Worm (Caenorhabditis elegans): ENCODE results near the gene abu-7.

abu-7 gene

DNA sequence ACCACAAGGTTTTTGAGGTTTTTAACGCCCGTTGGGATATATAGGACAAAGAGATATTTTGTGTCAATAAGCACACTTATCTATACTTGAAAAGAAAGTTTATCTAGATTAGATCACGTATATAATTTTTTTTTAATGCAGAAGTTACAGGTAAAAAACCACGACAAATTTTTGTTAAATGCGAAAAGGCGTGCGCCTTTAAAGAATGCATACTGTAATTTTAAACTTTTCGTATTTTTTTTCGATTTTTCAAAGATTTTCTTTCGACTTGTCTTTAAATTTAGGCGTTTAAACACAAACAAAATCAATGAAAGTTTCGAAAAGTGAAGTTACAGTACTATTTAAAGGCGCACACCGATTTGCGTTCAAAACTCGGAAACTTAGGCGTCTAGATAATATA is 39.1 kb upstream of the abu-7 start:
- TF ChIP-seq chd-7 (tag; optimal IDR thresholded peaks at IDR 0.05) (no peak), madf-6 (GFP tag; IDR thresholded peaks at IDR 0.05) (peak; percentile 54; the same call in 1 of the 2 replicates), ztf-22 (GFP tag; optimal IDR thresholded peaks at IDR 0.05) (no peak), nfyb-1 (GFP tag; IDR thresholded peaks at IDR 0.05) (no peak), F23B12.7 (tag; optimal IDR thresholded peaks at IDR 0.05; ENCODE audit: insufficient read depth) (no peak), lsl-1 (GFP tag; optimal IDR thresholded peaks at IDR 0.05) (peak; percentile 63), ets-4 (GFP tag; optimal IDR thresholded peaks at IDR 0.05) (no peak), F52B5.7 (tag; optimal IDR thresholded peaks at IDR 0.05) (no peak), mxl-1 (tag; optimal IDR thresholded peaks at IDR 0.05) (no peak), Y95B8A.8 (GFP tag; IDR thresholded peaks at IDR 0.05) (no peak), hlh-26 (GFP tag; conservative IDR thresholded peaks at IDR 0.05) (no peak), madf-3 (GFP tag; IDR thresholded peaks at IDR 0.05) (no peak), Y53G8AR.9 (GFP tag; conservative IDR thresholded peaks at IDR 0.05) (no peak), F57A8.1 (GFP tag; optimal IDR thresholded peaks at IDR 0.05) (no peak), fkh-3 (tag; optimal IDR thresholded peaks at IDR 0.05) (no peak), xnd-1 (tag; optimal IDR thresholded peaks at IDR 0.05) (peak; percentile 45), lsy-27 (tag; optimal IDR thresholded peaks at IDR 0.05; ENCODE audit: borderline replicate concordance, insufficient read depth) (no peak)

DNA sequence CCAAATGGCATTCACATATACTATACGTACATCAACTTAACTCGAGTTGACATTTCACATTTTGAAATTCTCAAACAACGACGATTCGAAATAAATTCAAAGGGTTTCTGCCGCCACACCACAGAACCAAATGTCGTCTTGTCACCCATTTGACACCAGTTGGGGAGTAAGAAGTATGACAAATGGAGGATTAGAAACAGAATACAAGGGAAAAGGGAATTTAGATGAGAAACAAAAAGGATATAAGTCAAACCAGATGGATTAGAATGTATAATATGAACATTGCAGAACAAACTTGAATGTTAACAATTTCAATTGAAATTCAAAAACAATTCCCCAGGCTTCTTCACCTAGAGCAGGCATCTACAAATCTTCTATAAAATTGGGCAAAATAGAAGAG is 37.1 kb upstream of the abu-7 start:
- TF ChIP-seq nfya-1 (tag; optimal IDR thresholded peaks at IDR 0.05; ENCODE audit: borderline replicate concordance, insufficient read depth) = no peak
- no peak for TF ChIP-seq ama-1 (optimal IDR thresholded peaks at IDR 0.05)
- TF ChIP-seq ama-1 (GFP tag; optimal IDR thresholded peaks at IDR 0.05) = no peak
- no peak for TF ChIP-seq zfh-2 (GFP tag; conservative IDR thresholded peaks at IDR 0.05)
- TF ChIP-seq F10E7.11 (tag; optimal IDR thresholded peaks at IDR 0.05) = no peak
- TF ChIP-seq nfya-2 (GFP tag; IDR thresholded peaks at IDR 0.05) = no peak
- TF ChIP-seq F23B12.7 (tag; optimal IDR thresholded peaks at IDR 0.05; ENCODE audit: insufficient read depth) = no peak
- TF ChIP-seq F57A8.1 (GFP tag; optimal IDR thresholded peaks at IDR 0.05) = no peak

DNA sequence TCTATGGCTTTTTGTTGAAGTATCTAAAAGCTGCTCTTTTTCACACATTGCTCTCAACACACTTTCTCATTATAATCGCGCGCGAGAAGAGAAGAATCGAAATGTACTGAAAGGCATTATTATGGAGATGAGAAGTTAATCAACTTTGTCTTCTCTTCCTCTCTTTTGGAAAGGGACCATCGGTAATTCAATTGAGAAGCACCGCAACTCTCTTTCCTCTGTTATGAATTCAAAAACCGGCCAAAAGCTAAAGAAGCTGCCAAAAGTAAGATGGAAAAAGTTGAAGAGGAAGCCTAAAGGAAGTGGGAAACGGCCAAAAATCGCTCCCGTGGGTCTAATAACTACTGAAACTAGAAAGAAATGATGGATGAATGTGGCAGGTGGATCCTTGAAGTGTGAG is 35.6 kb upstream of the abu-7 start:
- no peak for TF ChIP-seq xnd-1 (tag; optimal IDR thresholded peaks at IDR 0.05)
- TF ChIP-seq nhr-27 (tag; optimal IDR thresholded peaks at IDR 0.05) = no peak
- no peak for TF ChIP-seq efl-1 (GFP tag; optimal IDR thresholded peaks at IDR 0.05)
- TF ChIP-seq Y79H2A.3 (GFP tag; conservative IDR thresholded peaks at IDR 0.05) = no peak
- TF ChIP-seq unc-62 (GFP tag; optimal IDR thresholded peaks at IDR 0.05) = no peak
- TF ChIP-seq zim-3 (tag; optimal IDR thresholded peaks at IDR 0.05) = no peak
- TF ChIP-seq F23B12.7 (tag; optimal IDR thresholded peaks at IDR 0.05; ENCODE audit: insufficient read depth) = no peak
- TF ChIP-seq K12H6.12 (tag; optimal IDR thresholded peaks at IDR 0.05) = no peak
- no peak for TF ChIP-seq ztf-28 (GFP tag; IDR thresholded peaks at IDR 0.05)
- TF ChIP-seq rpc-1 (optimal IDR thresholded peaks at IDR 0.05) = no peak
- TF ChIP-seq rpc-1 (tag; optimal IDR thresholded peaks at IDR 0.05) = no peak
- TF ChIP-seq tbp1 (GFP tag; optimal IDR thresholded peaks at IDR 0.05) = no peak
- TF ChIP-seq hlh-12 (tag; optimal IDR thresholded peaks at IDR 0.05) = no peak

DNA sequence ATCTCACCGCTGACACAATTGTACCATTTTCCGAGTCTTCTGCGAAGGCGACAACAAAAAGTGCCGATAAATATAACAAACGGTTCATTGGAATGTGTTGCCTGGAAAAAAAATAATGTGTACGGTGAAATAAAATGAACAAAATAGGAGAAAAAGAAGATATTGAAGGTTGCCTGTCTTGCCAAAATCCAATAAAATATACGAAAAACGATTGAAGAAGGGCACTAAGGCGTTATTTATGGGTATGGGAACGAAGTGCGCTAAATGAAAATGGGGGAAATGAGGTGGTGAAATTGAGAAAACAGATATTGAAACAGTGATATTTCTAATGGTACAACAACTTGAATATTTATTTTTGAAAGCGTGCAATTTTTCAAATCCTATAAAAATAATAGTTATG is 33.7 kb upstream of the abu-7 start, which contains the start of gene Y47A7.2:
Gene Y47A7.2 (minus strand): TSS at position 101 of the 400 bp plus-strand sequence.
- TF ChIP-seq B0019.2 (GFP tag; conservative IDR thresholded peaks at IDR 0.05) = no peak
- no peak for TF ChIP-seq lin-40 (tag; optimal IDR thresholded peaks at IDR 0.05)
- no peak for TF ChIP-seq hlh-12 (tag; optimal IDR thresholded peaks at IDR 0.05)
- TF ChIP-seq nhr-120 (GFP tag; IDR thresholded peaks at IDR 0.05) = no peak
- TF ChIP-seq hmg-1.2 (GFP tag; IDR thresholded peaks at IDR 0.05) = no peak
- no peak for TF ChIP-seq C06A6.2 (GFP tag; conservative IDR thresholded peaks at IDR 0.05)
- TF ChIP-seq Y95B8A.8 (GFP tag; IDR thresholded peaks at IDR 0.05) = no peak
- TF ChIP-seq lin-54 (GFP tag; optimal IDR thresholded peaks at IDR 0.05) = no peak
- TF ChIP-seq F52B5.7 (tag; optimal IDR thresholded peaks at IDR 0.05) = no peak
